Worm (Caenorhabditis elegans) whole organism, L2 larva: Measurements from ENCODE around the gene F47B10.6.

Source experiments
- C34F6.9 ChIP-seq: fragments of 150-350 bp; optimal IDR thresholded peaks from 2 replicates; lab custom pipeline; 2014; ENCODE audit warnings: missing biosample characterization, missing genetic modification characterization
- blmp-1 ChIP-seq: sonication (generic microtip); optimal IDR thresholded peaks from 2 replicates; lab custom pipeline; 2017; ENCODE audit warnings: missing genetic modification characterization, mild to moderate bottlenecking, missing compliant biosample characterization, antibody characterized with exemption, moderate library complexity; ENCODE audit not compliant: insufficient read depth
- ceh-82 ChIP-seq: fragments of 150-350 bp; optimal IDR thresholded peaks from 2 replicates; lab custom pipeline; 2014; ENCODE audit warnings: missing biosample characterization, missing genetic modification characterization
- elt-3 ChIP-seq: sonication (generic microtip); optimal IDR thresholded peaks from 2 replicates; lab custom pipeline; 2017; ENCODE audit warnings: missing biosample characterization, missing genetic modification characterization
- mdl-1 ChIP-seq, 2 experiments: fragments of 150-350 bp in 1 of 2; sonication (generic microtip) in 1 of 2; optimal IDR thresholded peaks; 2 replicates each; lab custom pipeline; 2017; ENCODE audit warnings: missing biosample characterization in 2 of 2, missing genetic modification characterization in 2 of 2
- nhr-77 ChIP-seq: fragments of 150-350 bp; optimal IDR thresholded peaks from 2 replicates; lab custom pipeline; 2014; ENCODE audit warnings: missing biosample characterization, missing genetic modification characterization
- sem-4 ChIP-seq: fragments of 150-350 bp; optimal IDR thresholded peaks from 2 replicates; lab custom pipeline; 2014; ENCODE audit warnings: missing biosample characterization, missing genetic modification reagents, missing genetic modification characterization
- skn-1 ChIP-seq: sonication (generic microtip); optimal IDR thresholded peaks from 2 replicates; lab custom pipeline; 2017; ENCODE audit warnings: missing biosample characterization, missing genetic modification characterization
- snpc-4 ChIP-seq: fragments of 150-350 bp; optimal IDR thresholded peaks from 2 replicates; lab custom pipeline; 2014; ENCODE audit warnings: missing biosample characterization, missing genetic modification characterization
- unc-39 ChIP-seq: fragments of 150-350 bp; optimal IDR thresholded peaks from 2 replicates; lab custom pipeline; 2014; ENCODE audit warnings: missing biosample characterization, missing genetic modification characterization

ce11 chrX:10914421-10915277, 26.3 kb downstream of the F47B10.6 start:
- TF ChIP-seq elt-3 (tag; lab: Kevin White, UChicago), result no peak
- TF ChIP-seq snpc-4, result no peak
- TF ChIP-seq C34F6.9, result no peak
- TF ChIP-seq unc-39 (tag; lab: Kevin White, UChicago), result no peak
- no peak for TF ChIP-seq nhr-77 (tag; lab: Kevin White, UChicago)
- peak; percentile 9 for TF ChIP-seq blmp-1
- TF ChIP-seq skn-1 (tag; lab: Kevin White, UChicago), result no peak
- no peak for TF ChIP-seq sem-4 (tag; lab: Kevin White, UChicago)
- TF ChIP-seq mdl-1 (tag; optimal IDR thresholded peaks at IDR 0.05; lab: Kevin White, UChicago), result no peak
- no peak for TF ChIP-seq ceh-82 (tag; lab: Kevin White, UChicago)
